Fruit fly (Drosophila melanogaster) whole organism, embryonic: ENCODE results near the gene CG33268.

ENCODE experiments used
- BEAF-32 ChIP-seq: fragments of 200-800 bp; sonication (Bioruptor generic); optimal IDR thresholded peaks from 3 replicates; lab custom pipeline; 2017; ENCODE audit warnings: missing biosample characterization, missing genetic modification characterization, mild to moderate bottlenecking, moderate library complexity, missing genetic modification reagents
- Bgb ChIP-seq: fragments of 200-800 bp; sonication (Bioruptor generic); IDR thresholded peaks from 2 replicates; pipeline ENCODE4 v1.3.6; 2022; ENCODE audit warnings: missing biosample characterization, missing genetic modification characterization; ENCODE audit not compliant: partially characterized antibody
- CG11085 ChIP-seq: fragments of 200-800 bp; sonication (Bioruptor generic); IDR thresholded peaks from 2 replicates; pipeline ENCODE4 v1.3.6; 2022; ENCODE audit warnings: missing biosample characterization, missing genetic modification characterization
- CG12942 ChIP-seq: fragments of 200-800 bp; sonication (Bioruptor generic); optimal IDR thresholded peaks from 3 replicates; lab custom pipeline; 2016; ENCODE audit warnings: missing biosample characterization, missing genetic modification characterization
- CG14860 ChIP-seq: fragments of 200-800 bp; sonication (Bioruptor generic); IDR thresholded peaks from 3 replicates; pipeline ENCODE4 v1.3.6; 2022; ENCODE audit warnings: missing biosample characterization, missing genetic modification characterization; ENCODE audit not compliant: partially characterized antibody
- CG15073 ChIP-seq: fragments of 200-800 bp; sonication (Bioruptor generic); optimal IDR thresholded peaks from 2 replicates; lab custom pipeline; 2016; ENCODE audit warnings: missing biosample characterization, missing genetic modification characterization
- CG1529 ChIP-seq: fragments of 200-800 bp; sonication (Bioruptor generic); optimal IDR thresholded peaks from 3 replicates; lab custom pipeline; 2018; ENCODE audit warnings: missing biosample characterization, missing genetic modification characterization
- CG3281 ChIP-seq: fragments of 200-800 bp; sonication (Bioruptor generic); optimal IDR thresholded peaks from 3 replicates; lab custom pipeline; 2017; ENCODE audit warnings: missing biosample characterization, mild to moderate bottlenecking, missing genetic modification characterization
- CG42726 ChIP-seq: fragments of 200-800 bp; sonication (Bioruptor generic); IDR thresholded peaks from 2 replicates; pipeline ENCODE4 v1.3.6; 2022; ENCODE audit warnings: missing biosample characterization, missing genetic modification characterization; ENCODE audit not compliant: partially characterized antibody
- CG4404 ChIP-seq: fragments of 200-800 bp; sonication (Bioruptor generic); IDR thresholded peaks from 2 replicates; pipeline ENCODE4 v1.3.6; 2022; ENCODE audit warnings: missing biosample characterization, missing genetic modification characterization
- CG7372 ChIP-seq: fragments of 200-800 bp; sonication (Bioruptor generic); IDR thresholded peaks from 2 replicates; pipeline ENCODE4 v1.3.6; 2022; ENCODE audit warnings: missing biosample characterization, missing genetic modification characterization
- Doc3 ChIP-seq: fragments of 200-800 bp; sonication (Bioruptor generic); IDR thresholded peaks from 3 replicates; pipeline ENCODE4 v1.3.6; 2022; ENCODE audit warnings: missing biosample characterization, missing genetic modification characterization; ENCODE audit not compliant: partially characterized antibody
- Dp ChIP-seq: fragments of 200-800 bp; sonication (Bioruptor generic); optimal IDR thresholded peaks from 2 replicates; lab custom pipeline; 2018; ENCODE audit warnings: missing biosample characterization, mild to moderate bottlenecking, missing genetic modification characterization, moderate library complexity
- E2f2 ChIP-seq: fragments of 200-800 bp; sonication (Bioruptor generic); IDR thresholded peaks from 2 replicates; pipeline ENCODE4 v1.3.6; 2022; ENCODE audit warnings: missing biosample characterization, missing genetic modification characterization
- Ets65A ChIP-seq: fragments of 200-800 bp; sonication (Bioruptor generic); peaks from one replicate; lab custom pipeline; 2016; ENCODE audit warnings: missing biosample characterization, missing genetic modification characterization
- HLH4C ChIP-seq: fragments of 200-800 bp; sonication (Bioruptor generic); IDR thresholded peaks from 3 replicates; pipeline ENCODE4 v1.3.6; 2022; ENCODE audit warnings: missing biosample characterization, missing genetic modification characterization; ENCODE audit not compliant: partially characterized antibody
- HLH54F ChIP-seq: fragments of 200-800 bp; sonication (Bioruptor generic); optimal IDR thresholded peaks from 3 replicates; lab custom pipeline; 2016; ENCODE audit warnings: missing biosample characterization, missing genetic modification characterization
- Hmr ChIP-seq: fragments of 200-800 bp; sonication (Bioruptor generic); optimal IDR thresholded peaks from 3 replicates; lab custom pipeline; 2017; ENCODE audit warnings: mild to moderate bottlenecking, missing biosample characterization, missing genetic modification reagents, missing genetic modification characterization
- Jarid2 ChIP-seq: fragments of 200-800 bp; sonication (Bioruptor generic); optimal IDR thresholded peaks from 3 replicates; lab custom pipeline; 2017; ENCODE audit warnings: mild to moderate bottlenecking, missing biosample characterization, missing genetic modification reagents, missing genetic modification characterization
- Lim3 ChIP-seq: fragments of 200-800 bp; sonication (Bioruptor generic); IDR thresholded peaks from 2 replicates; pipeline ENCODE4 v1.3.6; 2022; ENCODE audit warnings: missing biosample characterization, missing genetic modification characterization
- Myb ChIP-seq: fragments of 200-800 bp; sonication (Bioruptor generic); optimal IDR thresholded peaks from 2 replicates; lab custom pipeline; 2016; ENCODE audit warnings: missing biosample characterization, missing genetic modification characterization
- Opbp ChIP-seq: fragments of 200-800 bp; sonication (Bioruptor generic); IDR thresholded peaks from 3 replicates; pipeline ENCODE4 v1.3.6; 2022; ENCODE audit warnings: missing biosample characterization, missing genetic modification characterization; ENCODE audit not compliant: partially characterized antibody
- Ssrp ChIP-seq: fragments of 200-800 bp; sonication (Bioruptor generic); optimal IDR thresholded peaks from 2 replicates; lab custom pipeline; 2018; ENCODE audit warnings: missing biosample characterization, mild to moderate bottlenecking, missing genetic modification characterization, moderate library complexity
- ab ChIP-seq: fragments of 200-800 bp; sonication (Bioruptor generic); optimal IDR thresholded peaks from 2 replicates; lab custom pipeline; 2016; ENCODE audit warnings: missing biosample characterization, missing genetic modification characterization
- ac ChIP-seq: fragments of 200-800 bp; sonication (Bioruptor generic); optimal IDR thresholded peaks from 3 replicates; lab custom pipeline; 2017; ENCODE audit warnings: missing biosample characterization, mild to moderate bottlenecking, missing genetic modification characterization
- ato ChIP-seq: fragments of 200-800 bp; sonication (Bioruptor generic); IDR thresholded peaks from 2 replicates; pipeline ENCODE4 v1.3.6; 2022; ENCODE audit warnings: missing biosample characterization, missing genetic modification characterization; ENCODE audit not compliant: partially characterized antibody
- bbx ChIP-seq: fragments of 200-800 bp; sonication (Bioruptor generic); IDR thresholded peaks from 2 replicates; pipeline ENCODE4 v1.3.6; 2022; ENCODE audit warnings: missing biosample characterization, missing genetic modification characterization; ENCODE audit not compliant: partially characterized antibody
- btn ChIP-seq: fragments of 200-800 bp; sonication (Bioruptor generic); optimal IDR thresholded peaks from 2 replicates; lab custom pipeline; 2016; ENCODE audit warnings: missing biosample characterization, missing genetic modification characterization
- chif ChIP-seq, 2 experiments: fragments of 200-800 bp; sonication (Bioruptor generic); optimal IDR thresholded peaks; 3 replicates each; lab custom pipeline; 2016; ENCODE audit warnings: missing biosample characterization in 2 of 2, missing genetic modification characterization in 2 of 2
- chinmo ChIP-seq: fragments of 200-800 bp; sonication (Bioruptor generic); IDR thresholded peaks from 4 replicates; pipeline ENCODE4 v1.3.6; 2022; ENCODE audit warnings: missing biosample characterization, missing genetic modification characterization; ENCODE audit not compliant: partially characterized antibody
- dimm ChIP-seq: fragments of 200-800 bp; sonication (Bioruptor generic); IDR thresholded peaks from 2 replicates; pipeline ENCODE4 v1.3.6; 2022; ENCODE audit warnings: missing biosample characterization, missing genetic modification characterization
- fd96Cb ChIP-seq: fragments of 200-800 bp; sonication (Bioruptor generic); optimal IDR thresholded peaks from 2 replicates; lab custom pipeline; 2018; ENCODE audit warnings: missing biosample characterization, mild to moderate bottlenecking, missing genetic modification characterization, moderate library complexity
- gem ChIP-seq: fragments of 200-800 bp; sonication (Bioruptor generic); optimal IDR thresholded peaks from 2 replicates; lab custom pipeline; 2019; ENCODE audit warnings: missing biosample characterization, mild to moderate bottlenecking, missing genetic modification characterization, moderate library complexity
- grau ChIP-seq: fragments of 200-800 bp; optimal IDR thresholded peaks from 3 replicates; lab custom pipeline; 2019; ENCODE audit warnings: missing biosample characterization, mild to moderate bottlenecking, missing genetic modification characterization, moderate library complexity
- gro ChIP-seq: fragments of 200-800 bp; sonication (Bioruptor generic); optimal IDR thresholded peaks from 2 replicates; lab custom pipeline; 2016; ENCODE audit warnings: missing biosample characterization, missing genetic modification characterization
- hb ChIP-seq: fragments of 200-800 bp; sonication (Bioruptor generic); IDR thresholded peaks from 3 replicates; pipeline ENCODE4 v1.3.6; 2022; ENCODE audit warnings: missing biosample characterization, missing genetic modification characterization; ENCODE audit not compliant: partially characterized antibody
- inv ChIP-seq: fragments of 200-800 bp; sonication (Bioruptor generic); IDR thresholded peaks from 2 replicates; pipeline ENCODE4 v1.3.6; 2022; ENCODE audit warnings: missing biosample characterization, missing genetic modification characterization; ENCODE audit not compliant: partially characterized antibody
- jigr1 ChIP-seq: fragments of 200-800 bp; sonication (Bioruptor generic); IDR thresholded peaks from 3 replicates; pipeline ENCODE4 v1.3.6; 2022; ENCODE audit warnings: missing biosample characterization, missing genetic modification characterization
- knrl ChIP-seq: fragments of 200-800 bp; sonication (Bioruptor generic); IDR thresholded peaks from 3 replicates; pipeline ENCODE4 v1.3.6; 2022; ENCODE audit warnings: missing biosample characterization, missing genetic modification characterization; ENCODE audit not compliant: partially characterized antibody
- nau ChIP-seq: fragments of 200-800 bp; sonication (Bioruptor generic); optimal IDR thresholded peaks from 3 replicates; lab custom pipeline; 2017; ENCODE audit warnings: missing biosample characterization, mild to moderate bottlenecking, missing genetic modification characterization, missing genetic modification reagents
- nerfin-2 ChIP-seq: fragments of 200-800 bp; sonication (Bioruptor generic); IDR thresholded peaks from 2 replicates; pipeline ENCODE4 v1.3.6; 2022; ENCODE audit warnings: missing biosample characterization, missing genetic modification characterization; ENCODE audit not compliant: partially characterized antibody
- nmo ChIP-seq: fragments of 200-800 bp; sonication (Bioruptor generic); optimal IDR thresholded peaks from 2 replicates; lab custom pipeline; 2018; ENCODE audit warnings: missing biosample characterization, mild to moderate bottlenecking, missing genetic modification characterization, moderate library complexity
- phol ChIP-seq: fragments of 200-800 bp; sonication (Bioruptor generic); optimal IDR thresholded peaks from 3 replicates; lab custom pipeline; 2018; ENCODE audit warnings: missing biosample characterization, mild to moderate bottlenecking, missing genetic modification characterization, moderate library complexity
- pnt ChIP-seq: fragments of 200-800 bp; sonication (Bioruptor generic); optimal IDR thresholded peaks from 3 replicates; lab custom pipeline; 2016; ENCODE audit warnings: missing biosample characterization, missing genetic modification characterization
- run ChIP-seq: fragments of 200-800 bp; sonication (Bioruptor generic); optimal IDR thresholded peaks from 3 replicates; lab custom pipeline; 2018; ENCODE audit warnings: missing biosample characterization, mild to moderate bottlenecking, missing genetic modification characterization
- sens ChIP-seq: fragments of 200-800 bp; sonication (Bioruptor generic); peaks from one replicate; lab custom pipeline; 2016; ENCODE audit warnings: missing biosample characterization, missing genetic modification characterization
- stwl ChIP-seq: fragments of 200-800 bp; sonication (Bioruptor generic); optimal IDR thresholded peaks from 3 replicates; lab custom pipeline; 2018; ENCODE audit warnings: missing biosample characterization, mild to moderate bottlenecking, missing genetic modification characterization, moderate library complexity
- tgo ChIP-seq: fragments of 200-800 bp; sonication (Bioruptor generic); IDR thresholded peaks from 3 replicates; pipeline ENCODE4 v1.3.6; 2022; ENCODE audit warnings: missing biosample characterization, missing genetic modification characterization
- z ChIP-seq: fragments of 200-800 bp; sonication (Bioruptor generic); IDR thresholded peaks from 3 replicates; pipeline ENCODE4 v1.3.6; 2022; ENCODE audit warnings: missing biosample characterization, missing genetic modification characterization

Gene CG33268

DNA sequence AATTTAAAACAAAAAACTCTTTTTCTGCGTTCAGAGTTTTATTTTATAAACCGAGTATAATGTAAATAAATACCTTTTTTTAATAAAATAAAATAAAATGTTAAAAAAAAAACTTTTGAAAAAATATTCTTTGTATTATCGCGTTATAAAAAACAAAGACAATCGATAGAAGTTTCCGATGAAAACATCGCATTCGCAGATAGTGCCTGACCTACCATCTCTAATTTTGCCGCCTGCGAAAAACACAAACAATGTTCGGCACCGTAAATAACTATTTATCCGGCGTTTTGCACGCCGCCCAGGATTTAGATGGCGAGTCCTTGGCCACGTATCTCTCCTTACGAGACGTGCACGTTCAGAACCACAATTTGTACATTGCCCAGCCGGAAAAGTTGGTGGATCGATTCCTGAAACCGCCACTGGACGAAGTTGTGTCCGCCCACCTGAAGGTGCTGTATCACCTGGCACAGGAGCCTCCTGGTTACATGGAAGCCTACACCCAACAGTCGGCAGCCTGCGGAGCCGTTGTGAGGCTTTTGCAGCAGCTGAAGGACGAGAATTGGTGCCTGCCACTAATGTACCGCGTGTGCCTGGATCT lies 35.3 kb upstream of the CG33268 start, which contains the start of gene PCID2:
TSS of gene PCID2 (plus strand) at position 213 of the 598 bp plus-strand sequence.
- TF ChIP-seq Ssrp (no peak), gem (tag; lab: Kevin White, UChicago) (no peak), nerfin-2 (GFP tag; lab: Robert Waterston, UW) (peak; percentile 72), CG11085 (no peak), Myb (GFP tag; lab: Kevin White, UChicago) (peak; percentile 14), ac (GFP tag; lab: Kevin White, UChicago) (no peak), btn (no peak), CG1529 (GFP tag; lab: Kevin White, UChicago) (no peak), Dp (GFP tag; lab: Kevin White, UChicago) (peak; percentile 32), BEAF-32 (GFP tag; lab: Kevin White, UChicago) (peak; percentile 68), HLH54F (GFP tag; lab: Kevin White, UChicago) (no peak), CG3281 (GFP tag; lab: Kevin White, UChicago) (no peak), CG12942 (GFP tag; lab: Kevin White, UChicago) (no peak), Lim3 (GFP tag; lab: Robert Waterston, UW) (no peak), chinmo (GFP tag; lab: Robert Waterston, UW) (0 out of 4 replicates have a peak, but pooled peaks have one; percentile 71), gro (GFP tag; lab: Kevin White, UChicago) (no peak), z (no peak), phol (no peak), Opbp (GFP tag; lab: Robert Waterston, UW) (peak; percentile 76; the same call in 2 of the 3 replicates), chif (GFP tag; optimal IDR thresholded peaks at IDR 0.05; lab: Kevin White, UChicago) (no peak), Doc3 (peak; percentile 80), inv (GFP tag; lab: Robert Waterston, UW) (peak; percentile 64), Jarid2 (no peak), CG15073 (GFP tag; lab: Kevin White, UChicago) (no peak), CG42726 (GFP tag; lab: Robert Waterston, UW) (no peak), CG4404 (GFP tag; lab: Robert Waterston, UW) (no peak), hb (GFP tag; lab: Robert Waterston, UW) (peak; percentile 69), jigr1 (no peak), CG7372 (no peak), CG14860 (GFP tag; lab: Robert Waterston, UW) (peak; percentile 60; the same call in 2 of the 3 replicates), nau (GFP tag; lab: Kevin White, UChicago) (no peak), dimm (GFP tag; lab: Robert Waterston, UW) (no peak), knrl (GFP tag; lab: Robert Waterston, UW) (peak; percentile 79), tgo (GFP tag; lab: Robert Waterston, UW) (no peak), Bgb (GFP tag; lab: Robert Waterston, UW) (peak; percentile 74), pnt (GFP tag; lab: Kevin White, UChicago) (no peak), E2f2 (peak; percentile 53; the same call in 1 of the 2 replicates), Ets65A (no peak), run (no peak), grau (tag; lab: Kevin White, UChicago) (no peak), ab (GFP tag; lab: Kevin White, UChicago) (no peak), sens (GFP tag; lab: Kevin White, UChicago) (peak; percentile 28), ato (peak; percentile 45; the same call in 1 of the 2 replicates), stwl (peak; percentile 68), nmo (no peak), Hmr (no peak), bbx (peak; percentile 80), fd96Cb (no peak), HLH4C (peak; percentile 68; the same call in 1 of the 3 replicates)
